Worm (Caenorhabditis elegans) whole organism, L1 larva: ENCODE measurements around the gene math-39.

Experiments used
- C04F5.9 ChIP-seq: sonication (generic microtip); optimal IDR thresholded peaks from 2 replicates; lab custom pipeline; 2016; ENCODE audit warnings: missing genetic modification characterization, missing compliant biosample characterization
- ceh-82 ChIP-seq, 3 experiments: fragments of 150-350 bp in 1 of 3; sonication (generic microtip) in 2 of 3; optimal IDR thresholded peaks; 2 replicates each; lab custom pipeline; 2014 to 2017; ENCODE audit warnings: missing biosample characterization in 3 of 3, missing genetic modification characterization in 3 of 3
- lin-39 ChIP-seq: fragments of 150-350 bp; optimal IDR thresholded peaks from 2 replicates; lab custom pipeline; 2014; ENCODE audit warnings: missing biosample characterization, missing genetic modification reagents, missing genetic modification characterization
- nhr-84 ChIP-seq: sonication (generic microtip); optimal IDR thresholded peaks from 2 replicates; lab custom pipeline; 2017; ENCODE audit warnings: missing biosample characterization, missing genetic modification characterization
- unc-62 ChIP-seq: fragments of 150-350 bp; optimal IDR thresholded peaks from 2 replicates; lab custom pipeline; 2014; ENCODE audit warnings: missing biosample characterization, missing genetic modification reagents, missing genetic modification characterization
- unc-86 ChIP-seq: sonication (generic microtip); optimal IDR thresholded peaks from 2 replicates; lab custom pipeline; 2016; ENCODE audit warnings: missing genetic modification characterization, missing compliant biosample characterization
- ztf-4 ChIP-seq: fragments of 150-350 bp; optimal IDR thresholded peaks from 2 replicates; lab custom pipeline; 2014; ENCODE audit warnings: missing biosample characterization, missing genetic modification characterization

DNA sequence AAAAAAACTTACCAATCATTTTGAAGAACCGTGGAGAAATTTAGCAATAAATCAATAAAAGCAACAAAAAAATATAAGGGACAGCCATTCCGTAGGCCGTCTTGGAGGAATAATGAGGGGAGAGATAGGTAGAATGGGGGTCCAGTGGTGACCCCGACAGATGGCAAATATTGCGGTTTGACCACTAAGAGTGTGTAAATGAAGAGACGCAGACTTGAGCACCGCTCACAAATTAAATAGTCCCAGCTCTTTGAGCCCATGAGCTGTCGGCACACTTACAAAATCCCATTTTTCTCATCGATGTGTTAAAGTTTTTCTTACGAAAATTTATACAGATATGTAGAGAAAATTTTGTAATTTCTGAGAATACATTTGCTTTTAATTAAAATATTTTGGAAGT, 11.4 kb upstream of the math-39 start, which contains the start of gene fbxa-3:
- TF ChIP-seq unc-86, result no peak
- TF ChIP-seq nhr-84 (tag; lab: Kevin White, UChicago), result no peak
- TF ChIP-seq lin-39 (tag; lab: Kevin White, UChicago), result no peak
- TF ChIP-seq unc-62 (GFP tag; lab: Kevin White, UChicago), result no peak
- no peak for TF ChIP-seq ztf-4 (tag; lab: Kevin White, UChicago)
- no peak for TF ChIP-seq ceh-82 (tag; optimal IDR thresholded peaks at IDR 0.05; lab: Kevin White, UChicago)
- TF ChIP-seq C04F5.9 (tag; lab: Kevin White, UChicago), result no peak
